Worm (Caenorhabditis elegans) whole organism, L4 larva: ENCODE data around the gene col-138.

Experiments used
- ZK546.5 ChIP-seq, 2 experiments: sonication (generic microtip); optimal IDR thresholded peaks; 2 replicates each; lab custom pipeline; 2017; ENCODE audit warnings: missing biosample characterization in 2 of 2, missing genetic modification characterization in 2 of 2
- ces-1 ChIP-seq: fragments of 150-350 bp; sonication (generic microtip); optimal IDR thresholded peaks from 4 replicates; lab custom pipeline; 2014; ENCODE audit warnings: missing biosample characterization, missing genetic modification reagents, missing genetic modification characterization
- mep-1 ChIP-seq: fragments of 150-350 bp; sonication (generic microtip); optimal IDR thresholded peaks from 3 replicates; lab custom pipeline; 2014; ENCODE audit warnings: missing biosample characterization, missing genetic modification characterization
- nhr-11 ChIP-seq: fragments of 150-350 bp; optimal IDR thresholded peaks from 2 replicates; lab custom pipeline; 2014; ENCODE audit warnings: missing biosample characterization, missing genetic modification characterization
- nhr-237 ChIP-seq: sonication (generic microtip); optimal IDR thresholded peaks from 2 replicates; lab custom pipeline; 2017; ENCODE audit warnings: missing biosample characterization, missing genetic modification characterization
- pqm-1 ChIP-seq: sonication (generic microtip); optimal IDR thresholded peaks from 2 replicates; lab custom pipeline; 2017; ENCODE audit warnings: missing biosample characterization, missing genetic modification characterization
- spr-1 ChIP-seq: sonication (generic microtip); optimal IDR thresholded peaks from 2 replicates; lab custom pipeline; 2016; ENCODE audit warnings: mild to moderate bottlenecking, missing genetic modification characterization, missing compliant biosample characterization
- unc-62 ChIP-seq, 3 experiments: fragments of 150-350 bp in 1 of 3; sonication (generic microtip); optimal IDR thresholded peaks in 2 of 3; peaks in 1 of 3; 1 replicate in 1 of 3; 2 replicates in 2 of 3; lab custom pipeline; 2014 to 2017; ENCODE audit warnings: missing biosample characterization in 3 of 3, missing genetic modification characterization in 3 of 3, missing genetic modification reagents in 3 of 3, missing genotype in 1 of 3

ce11 chrIV:17166974-17167373 lies 16.6 kb downstream of the col-138 start, which contains the start of gene skr-12:
- TF ChIP-seq mep-1 (tag; lab: Kevin White, UChicago) (no peak), pqm-1 (tag; lab: Kevin White, UChicago) (no peak), nhr-11 (tag; lab: Kevin White, UChicago) (no peak), nhr-237 (tag; lab: Kevin White, UChicago) (no peak), unc-62 (GFP tag; optimal IDR thresholded peaks at IDR 0.05 in 1 of 2; lab: Kevin White, UChicago) (no peak), unc-62 (tag; optimal IDR thresholded peaks at IDR 0.05; lab: Kevin White, UChicago) (no peak), spr-1 (tag; lab: Kevin White, UChicago) (no peak), ces-1 (GFP tag; lab: Kevin White, UChicago) (no peak), ZK546.5 (tag; optimal IDR thresholded peaks at IDR 0.05; lab: Kevin White, UChicago) (no peak)
